Worm (Caenorhabditis elegans) whole organism, L3 larva: Measurements from ENCODE around the gene Y75B12B.13.

Experiments
- ZK546.5 ChIP-seq: sonication (generic microtip); optimal IDR thresholded peaks from 2 replicates; lab custom pipeline; 2017; ENCODE audit warnings: missing biosample characterization, missing genetic modification characterization
- aly-2 ChIP-seq: fragments of 150-350 bp; optimal IDR thresholded peaks from 2 replicates; lab custom pipeline; 2014; ENCODE audit warnings: missing biosample characterization, missing genetic modification characterization
- ama-1 ChIP-seq: fragments of 150-350 bp; optimal IDR thresholded peaks from 2 replicates; lab custom pipeline; 2018
- ceh-82 ChIP-seq: fragments of 150-350 bp; optimal IDR thresholded peaks from 2 replicates; lab custom pipeline; 2014; ENCODE audit warnings: missing biosample characterization, missing genetic modification characterization
- ceh-9 ChIP-seq: sonication (generic microtip); optimal IDR thresholded peaks from 2 replicates; lab custom pipeline; 2018; ENCODE audit warnings: missing biosample characterization, missing genetic modification characterization
- daf-12 ChIP-seq: fragments of 150-350 bp; optimal IDR thresholded peaks from 2 replicates; lab custom pipeline; 2014; ENCODE audit warnings: missing biosample characterization, missing genetic modification reagents, missing genetic modification characterization
- hmg-11 ChIP-seq: sonication (generic microtip); optimal IDR thresholded peaks from 2 replicates; lab custom pipeline; 2016; ENCODE audit warnings: missing genetic modification characterization, missing compliant biosample characterization
- lsy-12 ChIP-seq: sonication (generic microtip); optimal IDR thresholded peaks from 2 replicates; lab custom pipeline; 2016; ENCODE audit warnings: mild to moderate bottlenecking, missing genetic modification characterization, missing compliant biosample characterization
- mdl-1 ChIP-seq: fragments of 150-350 bp; optimal IDR thresholded peaks from 2 replicates; lab custom pipeline; 2014; ENCODE audit warnings: missing biosample characterization, missing genetic modification characterization
- nhr-12 ChIP-seq: fragments of 150-350 bp; optimal IDR thresholded peaks from 2 replicates; lab custom pipeline; 2014; ENCODE audit warnings: missing biosample characterization, missing genetic modification characterization
- nhr-28 ChIP-seq: fragments of 150-350 bp; optimal IDR thresholded peaks from 2 replicates; lab custom pipeline; 2014; ENCODE audit warnings: missing biosample characterization, missing genetic modification characterization
- pha-4 ChIP-seq: fragments of 150-350 bp; optimal IDR thresholded peaks from 2 replicates; lab custom pipeline; 2014; ENCODE audit warnings: missing biosample characterization, missing genetic modification reagents, missing genetic modification characterization
- tbx-2 ChIP-seq: sonication (generic microtip); optimal IDR thresholded peaks from 2 replicates; lab custom pipeline; 2016; ENCODE audit warnings: mild to moderate bottlenecking, missing genetic modification characterization, missing compliant biosample characterization

DNA sequence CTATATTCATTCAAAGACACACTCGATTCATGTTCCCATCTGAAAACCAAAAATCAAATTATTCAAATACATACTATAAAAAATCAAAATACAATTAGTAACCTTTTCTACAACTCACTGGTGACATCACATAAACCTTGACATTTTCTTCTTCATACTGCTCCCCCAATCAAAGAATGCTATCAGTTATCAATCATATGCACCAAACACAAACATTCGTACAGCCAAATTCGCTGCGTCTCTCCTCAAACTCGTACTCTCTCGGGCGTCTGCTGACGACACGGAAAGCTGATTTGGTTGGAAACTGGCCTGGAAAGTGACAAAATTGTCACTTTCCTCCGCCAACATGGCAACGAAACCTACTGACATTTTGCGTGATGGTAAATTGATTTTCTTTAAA, 1.4 kb downstream of the Y75B12B.13 start, which contains the start of gene plc-2:
- no peak for TF ChIP-seq ZK546.5 (tag; lab: Kevin White, UChicago)
- no peak for TF ChIP-seq ceh-9 (tag; lab: Kevin White, UChicago)
- no peak for TF ChIP-seq daf-12
- no peak for TF ChIP-seq nhr-12 (tag; lab: Kevin White, UChicago)
- no peak for TF ChIP-seq hmg-11 (tag; lab: Kevin White, UChicago)
- TF ChIP-seq ceh-82 (tag; lab: Kevin White, UChicago): no peak
- no peak for TF ChIP-seq mdl-1 (tag; lab: Kevin White, UChicago)
- TF ChIP-seq tbx-2 (tag; lab: Kevin White, UChicago): no peak
- no peak for TF ChIP-seq nhr-28 (tag; lab: Kevin White, UChicago)
- TF ChIP-seq ama-1 (lab: Kevin White, UChicago): no peak
- peak; percentile 44 for TF ChIP-seq pha-4 (tag; lab: Kevin White, UChicago)
- TF ChIP-seq aly-2 (tag; lab: Kevin White, UChicago): no peak
- no peak for TF ChIP-seq lsy-12
